Worm (Caenorhabditis elegans) whole organism, young adult: ENCODE data around the gene F16G10.14.

Experiments
- B0035.1 ChIP-seq: sonication (generic microtip); optimal IDR thresholded peaks from 2 replicates; lab custom pipeline; 2016; ENCODE audit warnings: missing genetic modification characterization, mild to moderate bottlenecking, missing compliant biosample characterization, missing genotype, missing genetic modification reagents
- C06A6.2 ChIP-seq: fragments of 200-800 bp; sonication (Bioruptor generic); conservative IDR thresholded peaks from 2 replicates; pipeline ENCODE4 v1.3.6; 2022; ENCODE audit warnings: missing genetic modification characterization, missing compliant biosample characterization
- C17E4.6 ChIP-seq: fragments of 200-800 bp; sonication (Bioruptor generic); IDR thresholded peaks from 2 replicates; pipeline ENCODE4 v1.3.6; 2022; ENCODE audit warnings: missing genetic modification reagents, missing genetic modification characterization, missing compliant biosample characterization
- F37B4.10 ChIP-seq: fragments of 200-800 bp; sonication (Bioruptor generic); IDR thresholded peaks from 2 replicates; pipeline ENCODE4 v1.3.6; 2022; ENCODE audit warnings: missing genetic modification characterization, missing compliant biosample characterization
- F52B5.7 ChIP-seq: sonication (generic microtip); optimal IDR thresholded peaks from 2 replicates; lab custom pipeline; 2016; ENCODE audit warnings: mild to moderate bottlenecking, missing genetic modification characterization, missing compliant biosample characterization
- F55B11.4 ChIP-seq: sonication (generic microtip); optimal IDR thresholded peaks from 2 replicates; lab custom pipeline; 2016; ENCODE audit warnings: missing compliant biosample characterization, missing genetic modification characterization, borderline replicate concordance; ENCODE audit not compliant: insufficient read depth
- T07F8.4 ChIP-seq: sonication (generic microtip); optimal IDR thresholded peaks from 2 replicates; lab custom pipeline; 2016; ENCODE audit warnings: mild to moderate bottlenecking, missing genetic modification characterization, moderate library complexity, missing compliant biosample characterization
- T26A5.8 ChIP-seq: sonication (generic microtip); optimal IDR thresholded peaks from 2 replicates; lab custom pipeline; 2016; ENCODE audit warnings: missing genetic modification characterization, missing compliant biosample characterization
- Y53F4B.3 ChIP-seq: fragments of 200-800 bp; sonication (Bioruptor generic); IDR thresholded peaks from 2 replicates; pipeline ENCODE4 v1.3.6; 2022; ENCODE audit warnings: missing genetic modification reagents, missing genetic modification characterization, missing compliant biosample characterization
- Y53G8AR.9 ChIP-seq: fragments of 200-800 bp; sonication (Bioruptor generic); conservative IDR thresholded peaks from 2 replicates; pipeline ENCODE4 v1.3.6; 2022; ENCODE audit warnings: missing genetic modification reagents, missing genetic modification characterization, missing compliant biosample characterization
- Y67H2A.10 ChIP-seq: fragments of 200-800 bp; sonication (Bioruptor generic); conservative IDR thresholded peaks from 2 replicates; pipeline ENCODE4 v1.3.6; 2022; ENCODE audit warnings: missing genetic modification reagents, missing genetic modification characterization, missing compliant biosample characterization
- ZK185.1 ChIP-seq: sonication (generic microtip); optimal IDR thresholded peaks from 2 replicates; lab custom pipeline; 2016; ENCODE audit warnings: mild to moderate bottlenecking, missing genetic modification characterization, missing compliant biosample characterization; ENCODE audit not compliant: poor library complexity, severe bottlenecking
- athp-1 ChIP-seq: sonication (generic microtip); optimal IDR thresholded peaks from 2 replicates; lab custom pipeline; 2017; ENCODE audit warnings: mild to moderate bottlenecking, missing genetic modification characterization, missing compliant biosample characterization
- attf-5 ChIP-seq: fragments of 200-800 bp; sonication (Bioruptor generic); optimal IDR thresholded peaks from 2 replicates; lab custom pipeline; 2018; ENCODE audit warnings: mild to moderate bottlenecking, missing genetic modification characterization, missing compliant biosample characterization
- bed-1 ChIP-seq: fragments of 200-800 bp; sonication (Bioruptor generic); IDR thresholded peaks from 2 replicates; pipeline ENCODE4 v1.3.6; 2022; ENCODE audit warnings: missing genetic modification reagents, missing genetic modification characterization, missing compliant biosample characterization
- ceh-91 ChIP-seq: fragments of 200-800 bp; sonication (Bioruptor generic); IDR thresholded peaks from 2 replicates; pipeline ENCODE4 v1.3.6; 2022; ENCODE audit warnings: missing genetic modification reagents, missing genetic modification characterization, missing compliant biosample characterization
- efl-1 ChIP-seq: fragments of 150-350 bp; optimal IDR thresholded peaks from 2 replicates; lab custom pipeline; 2014; ENCODE audit warnings: missing biosample characterization, missing genetic modification reagents, missing genetic modification characterization
- egl-18 ChIP-seq: fragments of 200-800 bp; sonication (Bioruptor generic); IDR thresholded peaks from 2 replicates; pipeline ENCODE4 v1.3.6; 2022; ENCODE audit warnings: missing genetic modification reagents, missing genetic modification characterization, missing compliant biosample characterization
- hlh-12 ChIP-seq: sonication (generic microtip); optimal IDR thresholded peaks from 2 replicates; lab custom pipeline; 2016; ENCODE audit warnings: missing genetic modification characterization, missing compliant biosample characterization
- hmg-1.2 ChIP-seq: fragments of 200-800 bp; sonication (Bioruptor generic); IDR thresholded peaks from 2 replicates; pipeline ENCODE4 v1.3.6; 2022; ENCODE audit warnings: missing genetic modification reagents, missing genetic modification characterization, missing compliant biosample characterization
- let-526 ChIP-seq: fragments of 200-800 bp; sonication (Bioruptor generic); IDR thresholded peaks from 2 replicates; pipeline ENCODE4 v1.3.6; 2022; ENCODE audit warnings: missing genetic modification reagents, missing genetic modification characterization, missing compliant biosample characterization
- lin-40 ChIP-seq: sonication (generic microtip); optimal IDR thresholded peaks from 2 replicates; lab custom pipeline; 2016; ENCODE audit warnings: missing genetic modification characterization, mild to moderate bottlenecking, missing compliant biosample characterization, missing genotype, missing genetic modification reagents
- lsl-1 ChIP-seq: fragments of 200-800 bp; sonication (Bioruptor generic); optimal IDR thresholded peaks from 2 replicates; lab custom pipeline; 2018; ENCODE audit warnings: mild to moderate bottlenecking, missing genetic modification characterization, moderate library complexity, missing compliant biosample characterization
- lsy-27 ChIP-seq: sonication (generic microtip); optimal IDR thresholded peaks from 2 replicates; lab custom pipeline; 2017; ENCODE audit warnings: missing genetic modification characterization, mild to moderate bottlenecking, missing compliant biosample characterization, antibody characterized with exemption, missing genotype, borderline replicate concordance; ENCODE audit not compliant: insufficient read depth
- madf-6 ChIP-seq: fragments of 200-800 bp; sonication (Bioruptor generic); IDR thresholded peaks from 2 replicates; pipeline ENCODE4 v1.3.6; 2022; ENCODE audit warnings: missing genetic modification reagents, missing genetic modification characterization, missing compliant biosample characterization
- mel-28 ChIP-seq: sonication (generic microtip); optimal IDR thresholded peaks from 2 replicates; lab custom pipeline; 2016; ENCODE audit warnings: borderline replicate concordance, mild to moderate bottlenecking, missing genetic modification characterization, missing compliant biosample characterization
- nhr-120 ChIP-seq: fragments of 200-800 bp; sonication (Bioruptor generic); IDR thresholded peaks from 2 replicates; pipeline ENCODE4 v1.3.6; 2022; ENCODE audit warnings: missing genetic modification characterization, missing compliant biosample characterization
- nhr-179 ChIP-seq: sonication (generic microtip); optimal IDR thresholded peaks from 2 replicates; lab custom pipeline; 2016; ENCODE audit warnings: mild to moderate bottlenecking, missing genetic modification characterization, missing compliant biosample characterization
- nhr-80 ChIP-seq: sonication (generic microtip); optimal IDR thresholded peaks from 2 replicates; lab custom pipeline; 2016; ENCODE audit warnings: missing genetic modification characterization, missing compliant biosample characterization
- sdz-38 ChIP-seq: sonication (generic microtip); optimal IDR thresholded peaks from 2 replicates; lab custom pipeline; 2016; ENCODE audit warnings: missing genotype, missing genetic modification characterization, missing compliant biosample characterization
- zfh-2 ChIP-seq: fragments of 200-800 bp; sonication (Bioruptor generic); conservative IDR thresholded peaks from 2 replicates; pipeline ENCODE4 v1.3.6; 2022; ENCODE audit warnings: missing genetic modification reagents, missing genetic modification characterization, missing compliant biosample characterization
- ztf-22 ChIP-seq: fragments of 200-800 bp; sonication (Bioruptor generic); optimal IDR thresholded peaks from 2 replicates; lab custom pipeline; 2018; ENCODE audit warnings: mild to moderate bottlenecking, missing genetic modification characterization, moderate library complexity, missing compliant biosample characterization
- ztf-26 ChIP-seq: sonication (generic microtip); optimal IDR thresholded peaks from 2 replicates; lab custom pipeline; 2017; ENCODE audit warnings: missing genetic modification characterization, missing compliant biosample characterization

Gene F16G10.14

DNA sequence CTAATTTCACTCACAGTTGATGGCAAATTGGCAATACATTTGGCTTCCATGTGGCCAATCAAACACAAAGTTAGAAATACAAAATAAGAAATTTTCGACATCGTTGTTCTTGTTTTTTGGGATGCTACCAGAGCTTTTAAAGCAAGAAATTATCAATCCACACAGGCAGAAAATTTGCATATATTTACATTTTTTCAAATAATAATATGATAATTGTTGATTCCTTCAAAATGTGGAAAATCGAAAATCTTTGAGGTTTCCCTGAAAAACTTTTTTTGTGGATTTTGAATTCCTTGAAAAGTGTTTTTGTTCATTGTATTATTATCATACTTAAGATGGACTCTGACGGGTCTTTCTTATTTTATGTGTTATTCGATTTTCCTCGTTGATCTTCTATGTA lies 7.9 kb downstream of the F16G10.14 start, which contains the start of gene F16G10.10:
TSS of gene F16G10.10 (minus strand) at position 101 of the 400 bp plus-strand sequence.
- TF ChIP-seq ztf-26 (tag; lab: Kevin White, UChicago), result no peak
- TF ChIP-seq nhr-179, result no peak
- no peak for TF ChIP-seq mel-28
- TF ChIP-seq Y53F4B.3 (GFP tag; lab: Robert Waterston, UW), result no peak
- TF ChIP-seq efl-1 (GFP tag; lab: Kevin White, UChicago), result no peak
- TF ChIP-seq ZK185.1 (tag; lab: Kevin White, UChicago), result no peak
- TF ChIP-seq egl-18 (GFP tag; lab: Robert Waterston, UW), result no peak
- TF ChIP-seq madf-6 (GFP tag; lab: Robert Waterston, UW), result no peak
- no peak for TF ChIP-seq lsl-1 (GFP tag; lab: Kevin White, UChicago)
- no peak for TF ChIP-seq T26A5.8 (tag; lab: Kevin White, UChicago)
- no peak for TF ChIP-seq Y53G8AR.9 (GFP tag; lab: Robert Waterston, UW)
- TF ChIP-seq hmg-1.2 (GFP tag; lab: Robert Waterston, UW), result no peak
- no peak for TF ChIP-seq nhr-80 (tag; lab: Kevin White, UChicago)
- TF ChIP-seq, all 124 proteins: peak for 0

DNA sequence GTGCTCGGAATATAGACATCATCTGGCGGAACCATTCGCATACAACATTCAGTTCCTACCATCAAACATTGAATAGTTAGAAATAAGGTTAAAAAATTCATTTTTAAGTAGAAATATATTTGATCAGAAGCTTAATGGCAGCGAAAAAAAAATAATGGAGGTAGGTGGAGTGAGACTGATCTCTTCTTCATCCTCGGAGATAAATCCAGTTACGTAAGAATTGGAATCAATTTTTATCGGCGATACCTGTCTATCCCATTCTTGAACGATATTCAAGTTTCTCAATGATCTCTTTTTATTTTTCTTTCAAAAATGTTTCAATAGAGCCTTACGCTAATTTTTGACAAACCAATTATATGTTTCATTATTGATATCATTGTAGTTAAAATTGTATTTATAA lies 13.3 kb downstream of the F16G10.14 start, which contains the start of gene F16G10.9:
TSS of gene F16G10.9 (minus strand) at position 101 of the 400 bp plus-strand sequence.
- TF ChIP-seq F37B4.10 (GFP tag; lab: Robert Waterston, UW), result no peak
- no peak for TF ChIP-seq Y67H2A.10 (GFP tag; lab: Robert Waterston, UW)
- no peak for TF ChIP-seq nhr-120 (GFP tag; lab: Robert Waterston, UW)
- no peak for TF ChIP-seq let-526 (GFP tag; lab: Robert Waterston, UW)
- no peak for TF ChIP-seq B0035.1 (tag; lab: Kevin White, UChicago)
- TF ChIP-seq C06A6.2, result no peak
- no peak for TF ChIP-seq hmg-1.2 (GFP tag; lab: Robert Waterston, UW)
- TF ChIP-seq ZK185.1 (tag; lab: Kevin White, UChicago), result no peak
- no peak for TF ChIP-seq hlh-12 (tag; lab: Kevin White, UChicago)

DNA sequence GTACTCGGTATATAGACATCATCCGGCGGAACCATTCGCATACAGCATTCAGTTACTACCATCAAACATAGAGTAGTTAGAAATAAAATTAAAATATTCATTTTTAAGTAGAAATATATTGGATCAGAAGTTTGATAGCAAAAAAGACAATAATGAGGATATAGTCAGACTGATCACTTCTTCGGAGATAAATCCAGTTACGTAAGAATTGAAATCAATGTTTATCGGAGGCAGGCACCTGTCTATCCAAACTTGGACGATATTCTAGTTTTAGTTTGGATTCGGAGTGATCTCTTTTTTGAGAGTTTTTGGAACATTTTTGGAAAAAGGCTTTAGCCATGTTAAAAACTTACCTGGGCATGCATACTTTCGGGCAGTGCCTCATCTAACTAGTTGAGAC lies 15.4 kb downstream of the F16G10.14 start, which contains the start of gene F16G10.8:
TSS of gene F16G10.8 (minus strand) at position 101 of the 400 bp plus-strand sequence.
- TF ChIP-seq ceh-91 (GFP tag; lab: Robert Waterston, UW) (no peak), ztf-26 (tag; lab: Kevin White, UChicago) (no peak), lin-40 (tag; lab: Kevin White, UChicago) (no peak), F52B5.7 (tag; lab: Kevin White, UChicago) (no peak), athp-1 (tag; lab: Kevin White, UChicago) (no peak), lsy-27 (tag; lab: Kevin White, UChicago) (no peak), Y53G8AR.9 (GFP tag; lab: Robert Waterston, UW) (no peak), C17E4.6 (GFP tag; lab: Robert Waterston, UW) (no peak), ztf-22 (GFP tag; lab: Kevin White, UChicago) (no peak), zfh-2 (GFP tag; lab: Robert Waterston, UW) (no peak), B0035.1 (tag; lab: Kevin White, UChicago) (no peak), bed-1 (GFP tag; lab: Robert Waterston, UW) (no peak), Y53F4B.3 (GFP tag; lab: Robert Waterston, UW) (no peak), F55B11.4 (tag; lab: Kevin White, UChicago) (no peak), T07F8.4 (tag; lab: Kevin White, UChicago) (no peak), attf-5 (GFP tag; lab: Kevin White, UChicago) (no peak), sdz-38 (tag; lab: Kevin White, UChicago) (no peak), hmg-1.2 (GFP tag; lab: Robert Waterston, UW) (no peak)
